Worm (Caenorhabditis elegans): Measurements from ENCODE around the gene C03B1.1.

- TF ChIP-seq dpl-1 (GFP tag; optimal IDR thresholded peaks at IDR 0.05) (no peak), ceh-62 (tag; optimal IDR thresholded peaks at IDR 0.05) (no peak)
Measured at ce11 chrX:6391491-6391890, 16.9 kb downstream of the C03B1.1 start, which contains the start of gene igcm-2.

Data from whole organism, L4 larva.